Fruit fly (Drosophila melanogaster): ENCODE measurements around the gene UbcE2M.

Gene UbcE2M

dm6 chr3L:8180464-8181137 lies 17.2 kb downstream of the UbcE2M start, which contains the start of the genes mthl7 and Uxs:
mthl7 (minus strand) TSS chr3L:8180514.
Uxs (plus strand) TSS chr3L:8180923.
- no peak for TF ChIP-seq gl (tag; optimal IDR thresholded peaks at IDR 0.05)
- no peak for TF ChIP-seq CG9948 (tag; optimal IDR thresholded peaks at IDR 0.05)
- no peak for TF ChIP-seq CG8159 (tag; optimal IDR thresholded peaks at IDR 0.05)
- TF ChIP-seq CG15710 (tag; optimal IDR thresholded peaks at IDR 0.05), result no peak
- TF ChIP-seq CG17806 (tag; optimal IDR thresholded peaks at IDR 0.05), result no peak
- TF ChIP-seq D1 (tag; optimal IDR thresholded peaks at IDR 0.05), result no peak
- no peak for TF ChIP-seq CG13204 (GFP tag; optimal IDR thresholded peaks at IDR 0.05)
- TF ChIP-seq Pif1A (GFP tag; optimal IDR thresholded peaks at IDR 0.05), result no peak
- no peak for TF ChIP-seq rn (GFP tag; IDR thresholded peaks at IDR 0.05)

DNA sequence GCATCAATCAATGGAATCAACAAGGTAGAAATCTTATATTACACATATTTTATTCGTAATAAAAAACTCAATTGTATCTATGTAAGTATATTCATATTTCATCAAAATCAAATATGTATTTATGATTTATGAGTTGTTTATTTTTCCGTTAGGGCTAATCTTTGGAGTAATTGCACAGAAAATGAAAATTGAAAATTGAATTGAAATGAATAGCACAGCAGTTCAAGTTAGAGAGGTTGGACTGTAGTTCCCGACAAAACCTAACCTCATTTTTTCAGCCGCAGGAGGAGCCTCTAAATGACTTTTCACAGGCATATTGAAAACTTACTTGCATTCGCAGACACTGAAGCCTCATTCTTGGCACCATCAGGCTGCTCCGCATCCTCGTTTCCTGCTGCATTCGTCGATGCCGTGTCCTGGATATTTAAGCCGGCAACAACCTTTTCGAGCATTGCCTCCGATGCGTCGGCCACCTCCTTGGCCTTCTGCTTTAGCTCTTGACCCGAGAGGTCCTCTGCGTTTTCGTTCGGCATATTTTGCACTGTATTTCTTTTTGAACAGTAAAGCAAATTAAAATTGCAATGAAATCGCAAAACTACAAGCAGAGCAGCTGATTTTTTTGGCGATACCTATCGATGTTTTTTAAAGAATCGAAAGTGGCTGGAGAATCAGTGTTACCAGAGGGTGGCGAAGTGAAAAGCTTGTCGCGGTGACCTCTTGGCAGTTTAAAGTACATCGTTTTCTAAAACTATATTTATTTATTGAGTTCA lies 19.8 kb downstream of the UbcE2M start, which contains the start of gene Nmt:
Nmt (minus strand) TSS at position 635 of the 770 bp plus-strand sequence.
- TF ChIP-seq CG13204 (GFP tag; optimal IDR thresholded peaks at IDR 0.05) (no peak), gl (tag; optimal IDR thresholded peaks at IDR 0.05) (peak; percentile 3), Snoo (tag; optimal IDR thresholded peaks at IDR 0.05) (peak; percentile 24), CG32121 (GFP tag; IDR thresholded peaks at IDR 0.05) (no peak), D1 (tag; optimal IDR thresholded peaks at IDR 0.05) (no peak), CG4496 (GFP tag; IDR thresholded peaks at IDR 0.05) (no peak), rn (GFP tag; IDR thresholded peaks at IDR 0.05) (no peak), Ets98B (GFP tag; IDR thresholded peaks at IDR 0.05) (peak; percentile 42), CG34367 (tag; optimal IDR thresholded peaks at IDR 0.05) (no peak), CG17806 (tag; optimal IDR thresholded peaks at IDR 0.05) (peak; percentile 43), Pif1A (GFP tag; optimal IDR thresholded peaks at IDR 0.05) (no peak), CG8301 (tag; optimal IDR thresholded peaks at IDR 0.05) (peak; percentile 49), EcR (GFP tag; optimal IDR thresholded peaks at IDR 0.05) (no peak), CG14655 (GFP tag; optimal IDR thresholded peaks at IDR 0.05) (no peak), Pif1B (GFP tag; optimal IDR thresholded peaks at IDR 0.05) (no peak), CG12605 (GFP tag; IDR thresholded peaks at IDR 0.05) (no peak), CG9948 (tag; optimal IDR thresholded peaks at IDR 0.05) (peak; percentile 28), fd96Ca (GFP tag; IDR thresholded peaks at IDR 0.05) (no peak), CG15710 (tag; optimal IDR thresholded peaks at IDR 0.05) (peak; percentile 19), CG8159 (tag; optimal IDR thresholded peaks at IDR 0.05) (peak; percentile 36), CG10348 (GFP tag; IDR thresholded peaks at IDR 0.05) (no peak)

dm6 chr3L:8175818-8176217 lies 22.0 kb downstream of the UbcE2M start, which contains the start of gene RecQ4:
RecQ4 (minus strand) TSS chr3L:8175978.
- no peak for TF ChIP-seq Ets98B (GFP tag; IDR thresholded peaks at IDR 0.05)
- no peak for TF ChIP-seq fd96Ca (GFP tag; IDR thresholded peaks at IDR 0.05)
- no peak for TF ChIP-seq Pif1A (GFP tag; optimal IDR thresholded peaks at IDR 0.05)
- no peak for TF ChIP-seq EcR (GFP tag; optimal IDR thresholded peaks at IDR 0.05)
- TF ChIP-seq CG10348 (GFP tag; IDR thresholded peaks at IDR 0.05), result no peak
- no peak for TF ChIP-seq gl (tag; optimal IDR thresholded peaks at IDR 0.05)
- TF ChIP-seq CG4496 (GFP tag; IDR thresholded peaks at IDR 0.05), result no peak
- TF ChIP-seq Snoo (tag; optimal IDR thresholded peaks at IDR 0.05), result no peak
- no peak for TF ChIP-seq Pif1B (GFP tag; optimal IDR thresholded peaks at IDR 0.05)
- no peak for TF ChIP-seq CG8159 (tag; optimal IDR thresholded peaks at IDR 0.05)
- no peak for TF ChIP-seq CG12605 (GFP tag; IDR thresholded peaks at IDR 0.05)
- no peak for TF ChIP-seq CG15710 (tag; optimal IDR thresholded peaks at IDR 0.05)
- no peak for TF ChIP-seq CG14655 (GFP tag; optimal IDR thresholded peaks at IDR 0.05)
- TF ChIP-seq rn (GFP tag; IDR thresholded peaks at IDR 0.05), result no peak
- no peak for TF ChIP-seq CG13204 (GFP tag; optimal IDR thresholded peaks at IDR 0.05)
- no peak for TF ChIP-seq D1 (tag; optimal IDR thresholded peaks at IDR 0.05)

DNA sequence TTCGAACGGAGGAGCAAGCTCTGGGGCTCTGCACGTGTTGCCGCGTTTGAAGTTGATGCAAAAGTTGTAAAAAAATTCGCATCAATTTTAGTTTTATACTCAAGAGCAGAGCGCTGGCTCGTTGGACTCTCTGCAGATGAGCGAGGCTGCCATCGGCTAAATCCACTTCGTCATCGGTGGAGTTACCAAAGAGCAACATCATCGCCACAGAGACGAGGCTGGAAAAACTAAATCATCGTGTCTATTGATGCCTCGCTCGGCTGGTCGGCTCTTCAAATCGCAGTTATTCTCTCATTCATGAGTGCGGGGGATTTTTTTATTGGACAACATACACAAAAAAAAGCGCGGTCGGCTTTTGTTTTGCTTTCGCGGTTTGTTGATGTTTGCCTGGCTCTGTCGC lies 32.4 kb downstream of the UbcE2M start, which contains the start of gene CG13675:
CG13675 (minus strand) TSS at position 83 of the 400 bp plus-strand sequence.
- TF ChIP-seq CG13204 (GFP tag; optimal IDR thresholded peaks at IDR 0.05), result no peak
- peak; percentile 44; the same call in 1 of the 3 replicates for TF ChIP-seq CG4496 (GFP tag; IDR thresholded peaks at IDR 0.05)
- no peak for TF ChIP-seq EcR (GFP tag; optimal IDR thresholded peaks at IDR 0.05)
- no peak for TF ChIP-seq CG8159 (tag; optimal IDR thresholded peaks at IDR 0.05)
- TF ChIP-seq Pif1A (GFP tag; optimal IDR thresholded peaks at IDR 0.05), result no peak

dm6 chr3L:8159724-8160422 lies 37.9 kb downstream of the UbcE2M start, which contains the start of gene CG43886:
CG43886 (minus strand) TSS chr3L:8159774.
- TF ChIP-seq rn (GFP tag; IDR thresholded peaks at IDR 0.05) (no peak), D1 (tag; optimal IDR thresholded peaks at IDR 0.05) (peak; percentile 14)

All from whole organism, pupa.